Fruit fly (Drosophila melanogaster) whole organism, prepupa: ENCODE measurements around the gene CG7907.

Source experiments
- CG6854 ChIP-seq: fragments of 200-800 bp; sonication (Bioruptor generic); optimal IDR thresholded peaks from 2 replicates; lab custom pipeline; 2017; ENCODE audit warnings: missing biosample characterization, mild to moderate bottlenecking, missing genetic modification characterization
- CG7368 ChIP-seq: fragments of 200-800 bp; sonication (Bioruptor generic); optimal IDR thresholded peaks from 3 replicates; lab custom pipeline; 2016; ENCODE audit warnings: missing biosample characterization, missing genetic modification characterization
- svp ChIP-seq: fragments of 200-800 bp; sonication (Bioruptor generic); peaks from one replicate; lab custom pipeline; 2016; ENCODE audit warnings: missing biosample characterization, missing genetic modification characterization

DNA sequence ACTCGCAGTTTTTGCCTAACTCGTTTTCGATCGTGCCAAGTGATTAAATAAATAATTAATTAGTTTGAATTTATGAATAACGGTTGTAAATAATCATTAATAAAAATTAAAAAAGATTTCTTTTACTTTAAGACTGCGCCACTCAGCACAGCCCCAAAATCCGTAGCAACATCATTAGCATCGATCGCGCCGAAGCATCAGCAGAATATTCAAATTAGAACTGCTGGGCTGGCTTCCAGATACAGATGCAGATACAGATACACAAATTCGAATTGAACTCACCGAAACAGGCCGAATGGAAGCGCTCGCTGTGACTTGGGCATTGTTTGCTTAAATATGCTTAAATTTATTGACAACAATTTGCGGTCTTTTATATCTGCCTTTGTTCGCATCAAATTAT is 37.2 kb downstream of the CG7907 start:
- TF ChIP-seq CG7368 (no peak), CG6854 (GFP tag; lab: Kevin White, UChicago) (no peak), svp (GFP tag; lab: Kevin White, UChicago) (no peak)
